Fruit fly (Drosophila melanogaster): ENCODE data around the gene CG9372.

dm6 chr3L:19560695-19561246, 45.2 kb upstream of the CG9372 start:
- TF ChIP-seq pan (optimal IDR thresholded peaks at IDR 0.05), result no peak
- peak; percentile 99 for TF ChIP-seq HLH106 (tag; optimal IDR thresholded peaks at IDR 0.05)
- TF ChIP-seq br (GFP tag; optimal IDR thresholded peaks at IDR 0.05), result peak; percentile 98
- TF ChIP-seq Dfd (GFP tag; optimal IDR thresholded peaks at IDR 0.05), result peak; percentile 91
- TF ChIP-seq Myc (optimal IDR thresholded peaks at IDR 0.05), result no peak
- no peak for TF ChIP-seq Abd-B (GFP tag; optimal IDR thresholded peaks at IDR 0.05)
- peak; percentile 55 for TF ChIP-seq jim (GFP tag; optimal IDR thresholded peaks at IDR 0.05)
- peak; percentile 96 for TF ChIP-seq woc (GFP tag; optimal IDR thresholded peaks at IDR 0.05)
- TF ChIP-seq usp (GFP tag; optimal IDR thresholded peaks at IDR 0.05), result no peak
- peak; percentile 93 for TF ChIP-seq sv (GFP tag; optimal IDR thresholded peaks at IDR 0.05)
- TF ChIP-seq Jra (GFP tag; optimal IDR thresholded peaks at IDR 0.05), result peak; percentile 94
- TF ChIP-seq Hnf4 (GFP tag; optimal IDR thresholded peaks at IDR 0.05), result peak; percentile 98
- peak; percentile 96 for TF ChIP-seq psq (GFP tag; optimal IDR thresholded peaks at IDR 0.05)
